Fruit fly (Drosophila melanogaster) whole organism, embryonic: ENCODE measurements around the gene CG17327.

Source experiments
- Asciz ChIP-seq: fragments of 200-800 bp; sonication (Bioruptor generic); optimal IDR thresholded peaks from 2 replicates; lab custom pipeline; 2017; ENCODE audit warnings: missing biosample characterization, mild to moderate bottlenecking, missing genetic modification characterization, missing genetic modification reagents
- B-H1 ChIP-seq: fragments of 200-800 bp; sonication (Bioruptor generic); IDR thresholded peaks from 3 replicates; pipeline ENCODE4 v1.3.6; 2022; ENCODE audit warnings: missing biosample characterization, missing genetic modification characterization
- C15 ChIP-seq: fragments of 200-800 bp; sonication (Bioruptor generic); IDR thresholded peaks from 3 replicates; pipeline ENCODE4 v1.3.6; 2022; ENCODE audit warnings: missing biosample characterization, missing genetic modification characterization
- CG10147 ChIP-seq: fragments of 200-800 bp; sonication (Bioruptor generic); optimal IDR thresholded peaks from 2 replicates; lab custom pipeline; 2019; ENCODE audit warnings: missing biosample characterization, mild to moderate bottlenecking, missing genetic modification characterization, moderate library complexity
- CG10431 ChIP-seq: fragments of 200-800 bp; sonication (Bioruptor generic); optimal IDR thresholded peaks from 3 replicates; lab custom pipeline; 2018; ENCODE audit warnings: missing biosample characterization, mild to moderate bottlenecking, missing genetic modification characterization
- CG10565 ChIP-seq: fragments of 200-800 bp; sonication (Bioruptor generic); optimal IDR thresholded peaks from 3 replicates; lab custom pipeline; 2016; ENCODE audit warnings: missing biosample characterization, mild to moderate bottlenecking, missing genetic modification characterization
- CG12391 ChIP-seq: fragments of 200-800 bp; sonication (Bioruptor generic); optimal IDR thresholded peaks from 3 replicates; lab custom pipeline; 2018; ENCODE audit warnings: missing biosample characterization, mild to moderate bottlenecking, missing genetic modification characterization, moderate library complexity
- CG12744 ChIP-seq: fragments of 200-800 bp; sonication (Bioruptor generic); optimal IDR thresholded peaks from 2 replicates; lab custom pipeline; 2016; ENCODE audit warnings: missing biosample characterization, missing genetic modification characterization
- CG15269 ChIP-seq: fragments of 200-800 bp; sonication (Bioruptor generic); optimal IDR thresholded peaks from 2 replicates; lab custom pipeline; 2018; ENCODE audit warnings: missing biosample characterization, mild to moderate bottlenecking, missing genetic modification characterization, moderate library complexity
- CG15479 ChIP-seq: fragments of 200-800 bp; sonication (Bioruptor generic); optimal IDR thresholded peaks from 3 replicates; lab custom pipeline; 2019; ENCODE audit warnings: missing biosample characterization, mild to moderate bottlenecking, missing genetic modification characterization, moderate library complexity
- CG17568 ChIP-seq: fragments of 200-800 bp; sonication (Bioruptor generic); optimal IDR thresholded peaks from 2 replicates; lab custom pipeline; 2018; ENCODE audit warnings: missing biosample characterization, mild to moderate bottlenecking, missing genetic modification characterization, moderate library complexity
- CG18262 ChIP-seq: fragments of 200-800 bp; optimal IDR thresholded peaks from 3 replicates; lab custom pipeline; 2019; ENCODE audit warnings: missing biosample characterization, mild to moderate bottlenecking, missing genetic modification characterization, moderate library complexity
- CG31441 ChIP-seq: fragments of 200-800 bp; sonication (Bioruptor generic); IDR thresholded peaks from 2 replicates; pipeline ENCODE4 v1.3.6; 2022; ENCODE audit warnings: missing biosample characterization, missing genetic modification characterization
- CG32767 ChIP-seq: fragments of 200-800 bp; sonication (Bioruptor generic); IDR thresholded peaks from 2 replicates; pipeline ENCODE4 v1.3.6; 2022; ENCODE audit warnings: missing biosample characterization, missing genetic modification characterization
- CG3281 ChIP-seq: fragments of 200-800 bp; sonication (Bioruptor generic); optimal IDR thresholded peaks from 3 replicates; lab custom pipeline; 2017; ENCODE audit warnings: missing biosample characterization, mild to moderate bottlenecking, missing genetic modification characterization
- CG5180 ChIP-seq: fragments of 200-800 bp; sonication (Bioruptor generic); optimal IDR thresholded peaks from 3 replicates; lab custom pipeline; 2017; ENCODE audit warnings: missing biosample characterization, missing genetic modification characterization, mild to moderate bottlenecking, moderate library complexity, missing genetic modification reagents
- CG6175 ChIP-seq: fragments of 200-800 bp; sonication (Bioruptor generic); IDR thresholded peaks from 3 replicates; pipeline ENCODE4 v1.3.6; 2022; ENCODE audit warnings: missing biosample characterization, missing genetic modification characterization
- CG6689 ChIP-seq: fragments of 200-800 bp; sonication (Bioruptor generic); IDR thresholded peaks from 2 replicates; pipeline ENCODE4 v1.3.6; 2022; ENCODE audit warnings: missing biosample characterization, missing genetic modification characterization
- CG6813 ChIP-seq: fragments of 200-800 bp; sonication (Bioruptor generic); optimal IDR thresholded peaks from 2 replicates; lab custom pipeline; 2017; ENCODE audit warnings: missing biosample characterization, missing genetic modification characterization, mild to moderate bottlenecking, moderate library complexity, missing genetic modification reagents
- CG7745 ChIP-seq: fragments of 200-800 bp; sonication (Bioruptor generic); optimal IDR thresholded peaks from 2 replicates; lab custom pipeline; 2018; ENCODE audit warnings: missing biosample characterization, mild to moderate bottlenecking, missing genetic modification characterization, moderate library complexity
- CG9797 ChIP-seq: fragments of 200-800 bp; sonication (Bioruptor generic); optimal IDR thresholded peaks from 3 replicates; lab custom pipeline; 2018; ENCODE audit warnings: missing biosample characterization, mild to moderate bottlenecking, missing genetic modification characterization
- Chrac-16 ChIP-seq: fragments of 200-800 bp; sonication (Bioruptor generic); optimal IDR thresholded peaks from 3 replicates; lab custom pipeline; 2016; ENCODE audit warnings: missing biosample characterization, missing genetic modification characterization
- Dek ChIP-seq: fragments of 200-800 bp; sonication (Bioruptor generic); optimal IDR thresholded peaks from 3 replicates; lab custom pipeline; 2019; ENCODE audit warnings: missing biosample characterization, mild to moderate bottlenecking, missing genetic modification characterization, moderate library complexity
- Elba2 ChIP-seq: fragments of 200-800 bp; sonication (Bioruptor generic); optimal IDR thresholded peaks from 3 replicates; lab custom pipeline; 2016; ENCODE audit warnings: missing biosample characterization, missing genetic modification characterization
- HLHmδ ChIP-seq: fragments of 200-800 bp; sonication (Bioruptor generic); optimal IDR thresholded peaks from 2 replicates; lab custom pipeline; 2018; ENCODE audit warnings: missing biosample characterization, mild to moderate bottlenecking, missing genetic modification characterization, moderate library complexity
- Hmx ChIP-seq: fragments of 200-800 bp; sonication (Bioruptor generic); optimal IDR thresholded peaks from 2 replicates; lab custom pipeline; 2016; ENCODE audit warnings: missing biosample characterization, missing genetic modification characterization
- Hr39 ChIP-seq: fragments of >200 bp; optimal IDR thresholded peaks from 2 replicates; lab custom pipeline; 2017
- Hsf ChIP-seq: fragments of 200-800 bp; sonication (Bioruptor generic); optimal IDR thresholded peaks from 3 replicates; lab custom pipeline; 2016; ENCODE audit warnings: missing biosample characterization, missing genetic modification characterization
- Lpt ChIP-seq: fragments of >200 bp; optimal IDR thresholded peaks from 2 replicates; lab custom pipeline; 2018; ENCODE audit warnings: missing biosample characterization, missing genetic modification characterization
- Pdp1 ChIP-seq, 2 experiments: fragments of 200-800 bp; sonication (Bioruptor generic); optimal IDR thresholded peaks; 3 replicates each; lab custom pipeline; 2016; ENCODE audit warnings: missing biosample characterization in 2 of 2, missing genetic modification characterization in 2 of 2, mild to moderate bottlenecking in 1 of 2, moderate library complexity in 1 of 2
- Side ChIP-seq: fragments of 200-800 bp; sonication (Bioruptor generic); optimal IDR thresholded peaks from 2 replicates; lab custom pipeline; 2016; ENCODE audit warnings: missing biosample characterization, missing genetic modification characterization
- Stat92E ChIP-seq, 3 experiments: fragments of >200 bp in 2 of 3; fragments of 200-800 bp in 1 of 3; sonication (Bioruptor generic) in 1 of 3; optimal IDR thresholded peaks; 2 replicates each; lab custom pipeline; 2017 to 2019; ENCODE audit warnings: missing biosample characterization in 3 of 3, missing genetic modification characterization in 3 of 3, mild to moderate bottlenecking in 1 of 3, moderate library complexity in 1 of 3
- bigmax ChIP-seq: fragments of 200-800 bp; sonication (Bioruptor generic); optimal IDR thresholded peaks from 2 replicates; lab custom pipeline; 2018; ENCODE audit warnings: missing biosample characterization, mild to moderate bottlenecking, missing genetic modification characterization
- bowl ChIP-seq: fragments of 200-800 bp; sonication (Bioruptor generic); IDR thresholded peaks from 2 replicates; pipeline ENCODE4 v1.3.6; 2022; ENCODE audit warnings: missing biosample characterization, missing genetic modification characterization
- caup ChIP-seq: fragments of 200-800 bp; sonication (Bioruptor generic); optimal IDR thresholded peaks from 3 replicates; lab custom pipeline; 2017; ENCODE audit warnings: missing biosample characterization, mild to moderate bottlenecking, missing genetic modification characterization, moderate library complexity; ENCODE audit not compliant: severe bottlenecking
- corto ChIP-seq: fragments of 200-800 bp; sonication (Bioruptor generic); optimal IDR thresholded peaks from 2 replicates; lab custom pipeline; 2016; ENCODE audit warnings: missing biosample characterization, mild to moderate bottlenecking, missing genetic modification characterization, moderate library complexity
- dan ChIP-seq: fragments of 200-800 bp; sonication (Bioruptor generic); IDR thresholded peaks from 2 replicates; pipeline ENCODE4 v1.3.6; 2022; ENCODE audit warnings: missing biosample characterization, missing genetic modification characterization
- ewg ChIP-seq: fragments of 200-800 bp; sonication (Bioruptor generic); optimal IDR thresholded peaks from 3 replicates; lab custom pipeline; 2017; ENCODE audit warnings: mild to moderate bottlenecking, missing biosample characterization, missing genetic modification reagents, missing genetic modification characterization
- gce ChIP-seq: fragments of 200-800 bp; sonication (Bioruptor generic); IDR thresholded peaks from 3 replicates; pipeline ENCODE4 v1.3.6; 2022; ENCODE audit warnings: missing biosample characterization, missing genetic modification characterization
- grn ChIP-seq: fragments of 200-800 bp; sonication (Bioruptor generic); optimal IDR thresholded peaks from 3 replicates; lab custom pipeline; 2017; ENCODE audit warnings: missing biosample characterization, missing genetic modification characterization
- gro ChIP-seq: fragments of 200-800 bp; sonication (Bioruptor generic); optimal IDR thresholded peaks from 2 replicates; lab custom pipeline; 2016; ENCODE audit warnings: missing biosample characterization, missing genetic modification characterization
- hbn ChIP-seq: fragments of 200-800 bp; sonication (Bioruptor generic); IDR thresholded peaks from 2 replicates; pipeline ENCODE4 v1.3.6; 2022; ENCODE audit warnings: missing biosample characterization, missing genetic modification characterization; ENCODE audit not compliant: partially characterized antibody
- ind ChIP-seq: fragments of 200-800 bp; sonication (Bioruptor generic); optimal IDR thresholded peaks from 3 replicates; lab custom pipeline; 2016; ENCODE audit warnings: missing biosample characterization, missing genetic modification characterization
- lola ChIP-seq, 3 experiments: fragments of >200 bp in 2 of 3; fragments of 200-800 bp in 1 of 3; sonication (Bioruptor generic) in 1 of 3; optimal IDR thresholded peaks; 2 replicates each; lab custom pipeline; 2017 to 2019; ENCODE audit warnings: missing biosample characterization in 3 of 3, missing genetic modification characterization in 3 of 3, mild to moderate bottlenecking in 1 of 3, moderate library complexity in 1 of 3
- mirr ChIP-seq: fragments of 200-800 bp; sonication (Bioruptor generic); optimal IDR thresholded peaks from 3 replicates; lab custom pipeline; 2018; ENCODE audit warnings: missing biosample characterization, mild to moderate bottlenecking, missing genetic modification characterization
- sens ChIP-seq: fragments of 200-800 bp; sonication (Bioruptor generic); peaks from one replicate; lab custom pipeline; 2016; ENCODE audit warnings: missing biosample characterization, missing genetic modification characterization
- seq ChIP-seq: fragments of 200-800 bp; sonication (Bioruptor generic); IDR thresholded peaks from 2 replicates; pipeline ENCODE4 v1.3.6; 2022; ENCODE audit warnings: missing biosample characterization, missing genetic modification characterization
- slp2 ChIP-seq: fragments of 200-800 bp; sonication (Bioruptor generic); optimal IDR thresholded peaks from 2 replicates; lab custom pipeline; 2016; ENCODE audit warnings: missing biosample characterization, missing genetic modification characterization
- unc-4 ChIP-seq: fragments of 200-800 bp; sonication (Bioruptor generic); IDR thresholded peaks from 2 replicates; pipeline ENCODE4 v1.3.6; 2022; ENCODE audit warnings: missing biosample characterization, missing genetic modification characterization; ENCODE audit not compliant: partially characterized antibody
- vnd ChIP-seq: fragments of 200-800 bp; sonication (Bioruptor generic); IDR thresholded peaks from 3 replicates; pipeline ENCODE4 v1.3.6; 2022; ENCODE audit warnings: missing biosample characterization, missing genetic modification characterization; ENCODE audit not compliant: partially characterized antibody
- wor ChIP-seq: fragments of 200-800 bp; sonication (Bioruptor generic); IDR thresholded peaks from 2 replicates; pipeline ENCODE4 v1.3.6; 2022; ENCODE audit warnings: missing biosample characterization, missing genetic modification characterization

Gene CG17327

DNA sequence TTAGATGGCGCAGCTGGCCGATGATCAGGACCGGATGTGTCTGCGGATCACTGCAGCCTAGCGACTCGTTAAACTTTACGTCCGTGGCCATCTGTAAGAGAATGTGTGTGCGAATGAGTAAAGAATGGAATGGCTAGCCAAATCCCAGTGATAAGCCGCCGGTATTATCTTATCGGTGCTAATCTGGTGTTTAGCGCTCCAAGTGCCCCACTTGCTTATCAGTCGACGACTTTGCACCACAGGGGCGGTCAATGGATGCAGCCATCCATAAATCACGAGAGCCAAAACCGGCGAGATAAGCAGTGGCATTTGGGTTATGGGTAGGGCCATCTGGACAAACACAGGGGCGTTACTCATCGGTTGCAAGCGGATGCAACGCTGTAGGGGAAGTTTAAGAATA, 37.3 kb downstream of the CG17327 start (continued):
- no peak for TF ChIP-seq CG12391 (tag; lab: Kevin White, UChicago)
- TF ChIP-seq B-H1 (GFP tag; lab: Robert Waterston, UW) = no peak
- no peak for TF ChIP-seq dan (GFP tag; lab: Robert Waterston, UW)
- no peak for TF ChIP-seq CG15479 (GFP tag; lab: Kevin White, UChicago)
- TF ChIP-seq CG12744 = no peak
- no peak for TF ChIP-seq slp2 (GFP tag; lab: Kevin White, UChicago)
- TF ChIP-seq sens (GFP tag; lab: Kevin White, UChicago) = peak; percentile 18
- TF ChIP-seq unc-4 (GFP tag; lab: Robert Waterston, UW) = no peak
- TF ChIP-seq grn = peak; percentile 35
- TF ChIP-seq CG9797 (GFP tag; lab: Kevin White, UChicago) = no peak
- no peak for TF ChIP-seq Side (GFP tag; lab: Kevin White, UChicago)
- no peak for TF ChIP-seq gro (GFP tag; lab: Kevin White, UChicago)
- no peak for TF ChIP-seq CG5180
- no peak for TF ChIP-seq CG6689 (GFP tag; lab: Robert Waterston, UW)
- no peak for TF ChIP-seq seq (GFP tag; lab: Robert Waterston, UW)
- no peak for TF ChIP-seq C15 (GFP tag; lab: Robert Waterston, UW)
- no peak for TF ChIP-seq CG10147
- no peak for TF ChIP-seq Pdp1 (GFP tag; optimal IDR thresholded peaks at IDR 0.05; lab: Kevin White, UChicago)
- TF ChIP-seq lola (GFP tag; optimal IDR thresholded peaks at IDR 0.05; lab: Kevin White, UChicago) = no peak
- TF ChIP-seq ewg (GFP tag; lab: Kevin White, UChicago) = no peak
- TF ChIP-seq Hr39 = no peak
- no peak for TF ChIP-seq CG18262 (tag; lab: Kevin White, UChicago)
- TF ChIP-seq CG6175 (GFP tag; lab: Robert Waterston, UW) = peak; percentile 65; the same call in 2 of the 3 replicates
- TF ChIP-seq caup (GFP tag; lab: Kevin White, UChicago) = no peak
- TF ChIP-seq ind (GFP tag; lab: Kevin White, UChicago) = no peak
- no peak for TF ChIP-seq bigmax (GFP tag; lab: Kevin White, UChicago)
- no peak for TF ChIP-seq hbn
- TF ChIP-seq Chrac-16 (GFP tag; lab: Kevin White, UChicago) = no peak
- TF ChIP-seq gce (GFP tag; lab: Robert Waterston, UW) = 0 out of 3 replicates have a peak, but pooled peaks have one; percentile 17
- no peak for TF ChIP-seq CG10431 (GFP tag; lab: Kevin White, UChicago)
- no peak for TF ChIP-seq CG32767
- no peak for TF ChIP-seq CG17568
- no peak for TF ChIP-seq Hsf (GFP tag; lab: Kevin White, UChicago)
- TF ChIP-seq CG15269 (tag; lab: Kevin White, UChicago) = no peak
- peak; percentile 35 for TF ChIP-seq mirr
- TF ChIP-seq Dek (tag; lab: Kevin White, UChicago) = no peak
- peak; percentile 1 for TF ChIP-seq CG3281
- TF ChIP-seq CG31441 (GFP tag; lab: Robert Waterston, UW) = no peak
- no peak for TF ChIP-seq CG6813 (GFP tag; lab: Kevin White, UChicago)
- no peak for TF ChIP-seq bowl (GFP tag; lab: Robert Waterston, UW)
- no peak for TF ChIP-seq Hmx (GFP tag; lab: Kevin White, UChicago)
- peak; percentile 18 for TF ChIP-seq corto (GFP tag; lab: Kevin White, UChicago)
- no peak for TF ChIP-seq vnd (GFP tag; lab: Robert Waterston, UW)
- TF ChIP-seq Elba2 (GFP tag; lab: Kevin White, UChicago) = no peak
- no peak for TF ChIP-seq Stat92E (GFP tag; optimal IDR thresholded peaks at IDR 0.05; lab: Kevin White, UChicago)
- no peak for TF ChIP-seq HLHmδ
- TF ChIP-seq Asciz (GFP tag; lab: Kevin White, UChicago) = no peak
- TF ChIP-seq Lpt (GFP tag; lab: Kevin White, UChicago) = no peak
- TF ChIP-seq CG10565 (GFP tag; lab: Kevin White, UChicago) = no peak
- no peak for TF ChIP-seq wor (GFP tag; lab: Robert Waterston, UW)
- TF ChIP-seq CG7745 (tag; lab: Kevin White, UChicago) = no peak
